Fruit fly (Drosophila melanogaster) Kc167 (cell line): Measurements from ENCODE around the gene CG9837.

Source experiments
- Myc ChIP-seq: fragments of >200 bp; optimal IDR thresholded peaks from 2 replicates; lab custom pipeline; 2017; ENCODE audit warnings: missing external identifiers
- Sin3A ChIP-seq: fragments of >200 bp; optimal IDR thresholded peaks from 2 replicates; lab custom pipeline; 2018; ENCODE audit warnings: missing external identifiers
- h ChIP-seq: fragments of >200 bp; optimal IDR thresholded peaks from 3 replicates; lab custom pipeline; 2018; ENCODE audit warnings: missing external identifiers
- psq ChIP-seq: fragments of >200 bp; optimal IDR thresholded peaks from 2 replicates; lab custom pipeline; 2017; ENCODE audit warnings: missing external identifiers
- ttk ChIP-seq: sonication (Bioruptor generic); optimal IDR thresholded peaks from 2 replicates; lab custom pipeline; 2017; ENCODE audit warnings: missing external identifiers

dm6 chr3R:8848190-8848589 lies 34.8 kb upstream of the CG9837 start:
- TF ChIP-seq Myc (no peak), h (no peak), ttk (lab: Kevin White, UChicago) (no peak), Sin3A (lab: Kevin White, UChicago) (no peak), psq (lab: Kevin White, UChicago) (no peak)
